Worm (Caenorhabditis elegans) whole organism, midembryonic: ENCODE measurements around the gene F13E9.5.

Experiments used
- T22C8.4 ChIP-seq: fragments of 200-800 bp; sonication (Bioruptor generic); IDR thresholded peaks from 2 replicates; pipeline ENCODE4 v1.3.6; 2022; ENCODE audit warnings: missing genetic modification characterization, missing compliant biosample characterization
- cog-1 ChIP-seq: sonication (generic microtip); optimal IDR thresholded peaks from 2 replicates; lab custom pipeline; 2016; ENCODE audit warnings: missing genetic modification characterization, missing compliant biosample characterization
- flt-1 ChIP-seq: fragments of 200-800 bp; sonication (Bioruptor generic); IDR thresholded peaks from 2 replicates; pipeline ENCODE4 v1.3.6; 2022; ENCODE audit warnings: missing genetic modification characterization, missing compliant biosample characterization
- klf-2 ChIP-seq: fragments of 200-800 bp; sonication (Bioruptor generic); conservative IDR thresholded peaks from 2 replicates; pipeline ENCODE4 v1.3.6; 2022; ENCODE audit warnings: missing genetic modification reagents, missing genetic modification characterization, missing compliant biosample characterization
- med-1 ChIP-seq: sonication (generic microtip); optimal IDR thresholded peaks from 2 replicates; lab custom pipeline; 2017; ENCODE audit warnings: missing genetic modification characterization, mild to moderate bottlenecking, missing compliant biosample characterization, antibody characterized with exemption, missing genetic modification reagents; ENCODE audit not compliant: insufficient read depth
- ref-1 ChIP-seq: fragments of 200-800 bp; sonication (Bioruptor generic); conservative IDR thresholded peaks from 2 replicates; pipeline ENCODE4 v1.3.6; 2022; ENCODE audit warnings: missing genetic modification reagents, missing genetic modification characterization, missing compliant biosample characterization
- tab-1 ChIP-seq: fragments of 200-800 bp; sonication (Bioruptor generic); IDR thresholded peaks from 2 replicates; pipeline ENCODE4 v1.3.6; 2022; ENCODE audit warnings: missing genetic modification characterization, missing compliant biosample characterization
- ztf-23 ChIP-seq: fragments of 200-800 bp; sonication (Bioruptor generic); IDR thresholded peaks from 2 replicates; pipeline ENCODE4 v1.3.6; 2022; ENCODE audit warnings: missing genetic modification reagents, missing genetic modification characterization, missing compliant biosample characterization
- ztf-29 ChIP-seq: fragments of 200-800 bp; sonication (Bioruptor generic); IDR thresholded peaks from 2 replicates; pipeline ENCODE4 v1.3.6; 2022; ENCODE audit warnings: missing genetic modification reagents, missing genetic modification characterization, missing compliant biosample characterization

Gene F13E9.5

DNA sequence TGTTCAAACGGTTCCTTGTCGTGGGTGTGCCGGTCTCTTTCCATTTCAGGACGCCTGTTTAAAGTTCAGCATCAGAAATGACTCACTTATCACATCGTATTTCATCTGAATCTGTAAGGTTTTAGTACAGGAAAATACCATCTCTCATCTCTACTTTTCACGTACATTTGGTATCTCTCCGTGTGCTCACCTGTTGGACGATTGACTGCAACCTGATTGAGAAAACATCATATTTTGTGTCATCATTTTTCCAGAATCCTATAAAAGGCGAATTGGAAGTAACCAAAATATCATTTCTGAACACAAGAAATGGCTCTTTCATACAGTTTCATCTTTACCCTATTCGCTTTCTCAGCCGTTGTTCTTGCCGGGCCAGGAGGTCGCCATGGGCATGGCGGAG is 15.9 kb upstream of the F13E9.5 start, which contains the start of gene srlf-30:
Gene srlf-30, plus strand, starts transcription at position 301 of the 400 bp plus-strand sequence.
- TF ChIP-seq tab-1 (GFP tag; lab: Robert Waterston, UW) (no peak), T22C8.4 (GFP tag; lab: Robert Waterston, UW) (no peak), flt-1 (GFP tag; lab: Robert Waterston, UW) (no peak), ref-1 (no peak), cog-1 (tag; lab: Kevin White, UChicago) (no peak), ztf-23 (no peak), med-1 (GFP tag; lab: Kevin White, UChicago) (no peak), ztf-29 (GFP tag; lab: Robert Waterston, UW) (no peak), klf-2 (GFP tag; lab: Robert Waterston, UW) (no peak)

ce11 chrIV:10899091-10899490 is 14.9 kb upstream of the F13E9.5 start, which contains the start of the genes F13E9.9 and F13E9.19:
F13E9.9 (minus strand) TSS chrIV:10899191.
F13E9.19 (plus strand) TSS chrIV:10899406.
- TF ChIP-seq flt-1 (GFP tag; lab: Robert Waterston, UW) = no peak
- no peak for TF ChIP-seq ztf-29 (GFP tag; lab: Robert Waterston, UW)
- no peak for TF ChIP-seq ztf-23
- TF ChIP-seq tab-1 (GFP tag; lab: Robert Waterston, UW) = no peak
- no peak for TF ChIP-seq cog-1 (tag; lab: Kevin White, UChicago)
- no peak for TF ChIP-seq med-1 (GFP tag; lab: Kevin White, UChicago)
- no peak for TF ChIP-seq T22C8.4 (GFP tag; lab: Robert Waterston, UW)
- TF ChIP-seq ref-1 = no peak
- no peak for TF ChIP-seq klf-2 (GFP tag; lab: Robert Waterston, UW)

- no peak for TF ChIP-seq ztf-23
- no peak for TF ChIP-seq tab-1 (GFP tag; lab: Robert Waterston, UW)
- no peak for TF ChIP-seq flt-1 (GFP tag; lab: Robert Waterston, UW)
- TF ChIP-seq T22C8.4 (GFP tag; lab: Robert Waterston, UW) = no peak
- no peak for TF ChIP-seq klf-2 (GFP tag; lab: Robert Waterston, UW)
- TF ChIP-seq ztf-29 (GFP tag; lab: Robert Waterston, UW) = no peak
- no peak for TF ChIP-seq ref-1
- TF ChIP-seq cog-1 (tag; lab: Kevin White, UChicago) = no peak
- TF ChIP-seq med-1 (GFP tag; lab: Kevin White, UChicago) = no peak
These were observed 14.0 kb upstream of the F13E9.5 start for ce11 chrIV:10898160-10898559.

DNA sequence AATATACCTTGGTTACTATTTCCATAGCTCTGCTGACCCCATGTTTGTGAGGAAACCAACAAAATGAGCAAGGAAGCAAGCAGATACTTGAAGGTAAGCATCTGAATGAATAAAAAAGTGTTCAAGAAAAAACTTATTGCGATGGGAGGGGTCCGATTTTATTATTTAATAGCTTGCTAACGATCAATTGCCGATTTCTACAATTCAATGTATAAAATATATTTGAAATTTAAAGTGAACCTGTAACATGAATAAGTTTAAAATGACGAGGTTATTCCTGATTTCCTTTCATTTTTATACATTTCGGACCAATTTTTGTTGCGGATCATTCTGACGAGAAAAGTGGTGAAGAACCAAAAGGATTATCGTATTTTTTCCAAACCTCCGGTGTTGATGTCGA is 12.3 kb upstream of the F13E9.5 start, which contains the start of gene srlf-13:
Gene srlf-13, minus strand, starts transcription at position 101 of the 400 bp plus-strand sequence.
- TF ChIP-seq ref-1 (no peak), tab-1 (GFP tag; lab: Robert Waterston, UW) (no peak)

- TF ChIP-seq ztf-23 = no peak
- TF ChIP-seq ref-1 = no peak
- TF ChIP-seq tab-1 (GFP tag; lab: Robert Waterston, UW) = no peak
- TF ChIP-seq flt-1 (GFP tag; lab: Robert Waterston, UW) = no peak
- no peak for TF ChIP-seq med-1 (GFP tag; lab: Kevin White, UChicago)
- no peak for TF ChIP-seq ztf-29 (GFP tag; lab: Robert Waterston, UW)
- no peak for TF ChIP-seq T22C8.4 (GFP tag; lab: Robert Waterston, UW)
- no peak for TF ChIP-seq klf-2 (GFP tag; lab: Robert Waterston, UW)
- no peak for TF ChIP-seq cog-1 (tag; lab: Kevin White, UChicago)
These were observed 10.1 kb upstream of the F13E9.5 start, which contains the start of gene srlf-14 for ce11 chrIV:10894255-10894654. srlf-14 (minus strand) TSS chrIV:10894355.

DNA sequence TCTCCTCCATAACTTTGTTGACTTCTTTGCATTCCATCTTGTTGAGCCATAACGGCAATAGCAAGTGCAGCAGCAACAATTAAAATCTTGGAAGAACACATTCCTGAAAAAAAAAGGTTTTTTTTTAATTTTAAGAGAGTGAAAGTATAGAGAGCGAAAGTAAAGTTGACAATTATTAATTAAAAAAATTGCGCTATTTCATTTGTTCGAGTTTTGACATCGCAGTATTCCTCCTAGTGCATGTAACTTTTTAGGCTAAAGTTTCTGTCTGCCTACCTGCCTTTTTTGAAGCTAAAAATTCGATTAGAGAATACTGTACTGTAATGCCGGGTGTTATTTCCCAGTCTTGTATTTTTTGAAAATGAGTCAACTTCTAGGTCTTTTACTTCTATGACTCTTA is 7.8 kb upstream of the F13E9.5 start, which contains the start of gene srlf-12:
Gene srlf-12, minus strand, starts transcription at position 101 of the 400 bp plus-strand sequence.
- TF ChIP-seq T22C8.4 (GFP tag; lab: Robert Waterston, UW) (no peak), ztf-29 (GFP tag; lab: Robert Waterston, UW) (no peak), tab-1 (GFP tag; lab: Robert Waterston, UW) (no peak)

DNA sequence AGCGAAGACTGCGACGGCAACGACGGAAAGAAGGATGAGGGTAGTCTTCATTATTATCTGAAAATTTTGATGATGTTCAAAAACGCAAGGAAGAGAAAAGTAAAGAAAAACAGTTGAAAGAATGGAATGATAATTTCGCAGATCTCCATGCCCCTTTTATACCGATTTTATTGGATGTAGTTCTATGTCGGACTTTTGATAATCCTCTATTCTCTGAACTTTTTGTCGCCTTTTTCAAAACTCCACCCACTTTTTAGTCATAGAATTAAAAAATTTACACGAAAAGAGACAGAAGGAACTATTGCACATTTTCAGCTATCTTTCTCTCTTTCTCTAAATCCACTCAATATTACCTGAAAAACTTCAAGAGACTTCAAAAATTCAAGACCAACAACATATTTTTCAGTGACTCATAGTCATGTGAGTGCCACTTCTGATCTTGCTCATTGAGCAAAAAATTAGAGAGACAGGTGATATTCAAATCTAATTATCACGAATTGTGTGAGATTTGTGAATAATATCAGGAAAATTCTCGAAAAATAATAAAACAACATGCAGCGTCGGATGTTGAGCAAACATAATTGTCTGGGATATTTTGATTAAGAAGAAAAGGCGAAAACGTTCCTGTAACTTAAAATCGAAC is 5.8 kb upstream of the F13E9.5 start, which contains the start of gene F13E9.15:
Gene F13E9.15, minus strand, starts transcription at position 51 of the 643 bp plus-strand sequence.
- TF ChIP-seq tab-1 (GFP tag; lab: Robert Waterston, UW) (no peak), ref-1 (no peak), ztf-23 (no peak), cog-1 (tag; lab: Kevin White, UChicago) (no peak), klf-2 (GFP tag; lab: Robert Waterston, UW) (no peak), ztf-29 (GFP tag; lab: Robert Waterston, UW) (no peak), med-1 (GFP tag; lab: Kevin White, UChicago) (no peak), flt-1 (GFP tag; lab: Robert Waterston, UW) (no peak), T22C8.4 (GFP tag; lab: Robert Waterston, UW) (no peak)

DNA sequence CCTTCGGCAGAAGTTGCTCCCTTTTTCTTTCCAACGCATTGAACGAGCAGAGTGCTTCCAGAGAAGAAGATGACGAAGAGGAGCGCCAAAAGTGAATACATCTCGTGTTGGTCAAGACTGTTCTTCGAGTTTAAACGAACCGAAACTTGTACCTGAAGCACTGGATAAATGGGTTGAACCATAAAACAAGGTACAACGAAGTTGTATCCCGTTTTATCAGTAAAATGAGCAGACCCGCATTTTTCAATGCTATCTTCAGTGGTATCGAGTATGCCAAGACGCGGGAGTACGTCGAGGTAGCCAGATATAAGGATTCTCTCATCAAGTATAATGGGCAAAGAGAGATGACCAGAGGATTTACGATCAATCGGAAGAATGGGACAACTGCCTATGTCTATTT is 3.1 kb upstream of the F13E9.5 start, which contains the start of gene F13E9.16:
Gene F13E9.16, minus strand, starts transcription at position 101 of the 400 bp plus-strand sequence.
- TF ChIP-seq ztf-23 (no peak), ref-1 (no peak), tab-1 (GFP tag; lab: Robert Waterston, UW) (no peak), cog-1 (tag; lab: Kevin White, UChicago) (no peak), flt-1 (GFP tag; lab: Robert Waterston, UW) (no peak), klf-2 (GFP tag; lab: Robert Waterston, UW) (no peak), med-1 (GFP tag; lab: Kevin White, UChicago) (no peak), ztf-29 (GFP tag; lab: Robert Waterston, UW) (no peak), T22C8.4 (GFP tag; lab: Robert Waterston, UW) (no peak)

ce11 chrIV:10885915-10886314 is 1.8 kb upstream of the F13E9.5 start, which contains the start of gene srlf-11:
srlf-11 (minus strand) TSS chrIV:10886015.
- TF ChIP-seq flt-1 (GFP tag; lab: Robert Waterston, UW) = no peak
- no peak for TF ChIP-seq ref-1
- TF ChIP-seq ztf-23 = no peak
- TF ChIP-seq klf-2 (GFP tag; lab: Robert Waterston, UW) = no peak
- no peak for TF ChIP-seq ztf-29 (GFP tag; lab: Robert Waterston, UW)
- TF ChIP-seq cog-1 (tag; lab: Kevin White, UChicago) = no peak
